Worm (Caenorhabditis elegans) whole organism, L3 larva: ENCODE measurements around the gene C24A8.5.

Experiments used
- ZK546.5 ChIP-seq: sonication (generic microtip); optimal IDR thresholded peaks from 2 replicates; lab custom pipeline; 2017; ENCODE audit warnings: missing biosample characterization, missing genetic modification characterization
- daf-12 ChIP-seq: fragments of 150-350 bp; optimal IDR thresholded peaks from 2 replicates; lab custom pipeline; 2014; ENCODE audit warnings: missing biosample characterization, missing genetic modification reagents, missing genetic modification characterization
- elt-2 ChIP-seq: sonication (generic microtip); optimal IDR thresholded peaks from 2 replicates; lab custom pipeline; 2016; ENCODE audit warnings: missing genetic modification reagents, mild to moderate bottlenecking, missing genetic modification characterization, missing compliant biosample characterization
- eor-1 ChIP-seq, 2 experiments: fragments of 150-350 bp; optimal IDR thresholded peaks; 2 replicates each; lab custom pipeline; 2014 to 2018; ENCODE audit warnings: missing biosample characterization in 2 of 2, missing genetic modification characterization in 2 of 2
- lin-39 ChIP-seq: fragments of 150-350 bp; optimal IDR thresholded peaks from 2 replicates; lab custom pipeline; 2018; ENCODE audit warnings: missing biosample characterization, missing genetic modification reagents, missing genetic modification characterization
- mdl-1 ChIP-seq: fragments of 150-350 bp; optimal IDR thresholded peaks from 2 replicates; lab custom pipeline; 2014; ENCODE audit warnings: missing biosample characterization, missing genetic modification characterization
- nhr-12 ChIP-seq: fragments of 150-350 bp; optimal IDR thresholded peaks from 2 replicates; lab custom pipeline; 2014; ENCODE audit warnings: missing biosample characterization, missing genetic modification characterization
- nhr-237 ChIP-seq: fragments of 150-350 bp; optimal IDR thresholded peaks from 2 replicates; lab custom pipeline; 2014; ENCODE audit warnings: missing biosample characterization, missing genetic modification characterization
- nhr-76 ChIP-seq: fragments of 150-350 bp; sonication (generic microtip); optimal IDR thresholded peaks from 5 replicates; lab custom pipeline; 2014; ENCODE audit warnings: missing biosample characterization, missing genetic modification characterization
- pha-4 ChIP-seq: fragments of 150-350 bp; optimal IDR thresholded peaks from 2 replicates; lab custom pipeline; 2014; ENCODE audit warnings: missing biosample characterization, missing genetic modification reagents, missing genetic modification characterization
- skn-1 ChIP-seq: fragments of 150-350 bp; optimal IDR thresholded peaks from 2 replicates; lab custom pipeline; 2014; ENCODE audit warnings: missing biosample characterization, missing genetic modification characterization
- tbx-2 ChIP-seq: sonication (generic microtip); optimal IDR thresholded peaks from 2 replicates; lab custom pipeline; 2016; ENCODE audit warnings: mild to moderate bottlenecking, missing genetic modification characterization, missing compliant biosample characterization
- unc-62 ChIP-seq: fragments of 150-350 bp; sonication (generic microtip); optimal IDR thresholded peaks from 4 replicates; lab custom pipeline; 2014; ENCODE audit warnings: missing biosample characterization, missing genetic modification reagents, missing genetic modification characterization
- ztf-11 ChIP-seq: fragments of 150-350 bp; optimal IDR thresholded peaks from 2 replicates; lab custom pipeline; 2014; ENCODE audit warnings: missing biosample characterization, missing genetic modification characterization

DNA sequence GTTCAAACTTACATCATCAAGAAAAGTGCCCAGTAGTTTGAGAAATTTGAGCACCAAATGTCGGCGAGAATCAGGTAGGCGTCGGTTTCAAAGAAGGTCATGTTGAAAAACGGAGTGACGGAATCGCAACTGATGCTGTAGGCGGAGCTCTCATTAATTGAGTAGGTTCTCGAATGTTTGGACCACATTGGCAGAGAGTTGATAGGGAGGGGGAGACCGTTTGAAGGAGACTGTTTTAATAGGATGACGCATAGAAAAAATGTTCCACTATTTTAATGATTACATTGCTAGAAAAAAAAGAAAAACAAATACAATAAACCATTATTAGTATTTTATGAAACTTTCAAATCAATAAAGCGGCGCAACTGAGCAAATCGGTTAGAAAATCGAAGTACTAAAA lies 34.5 kb upstream of the C24A8.5 start, which contains the start of gene F14H12.17:
- TF ChIP-seq ZK546.5 (tag; lab: Kevin White, UChicago) (no peak), mdl-1 (tag; lab: Kevin White, UChicago) (no peak), daf-12 (tag; lab: Kevin White, UChicago) (no peak), ztf-11 (tag; lab: Kevin White, UChicago) (no peak), pha-4 (tag; lab: Kevin White, UChicago) (no peak), unc-62 (no peak), lin-39 (tag; lab: Kevin White, UChicago) (no peak), tbx-2 (tag; lab: Kevin White, UChicago) (no peak), elt-2 (tag; lab: Kevin White, UChicago) (no peak), nhr-237 (tag; lab: Kevin White, UChicago) (no peak), nhr-76 (tag; lab: Kevin White, UChicago) (no peak), skn-1 (tag; lab: Kevin White, UChicago) (no peak), eor-1 (tag; optimal IDR thresholded peaks at IDR 0.05; lab: Kevin White, UChicago) (no peak), nhr-12 (no peak)
